Fruit fly (Drosophila melanogaster): ENCODE results near the gene CG17197.
A peak's percentile ranks its signal among the peaks of the same experiment; 100 is the strongest.

Gene CG17197

dm6 chr3R:25806145-25806544 lies 31.0 kb upstream of the CG17197 start, which contains the start of gene BG642167:
Gene BG642167, plus strand, starts transcription at chr3R:25806445.
- TF ChIP-seq Opbp (GFP tag; IDR thresholded peaks at IDR 0.05; ENCODE audit: partially characterized antibody) (no peak), CrebB (tag; optimal IDR thresholded peaks at IDR 0.05) (no peak), CG17328 (GFP tag; IDR thresholded peaks at IDR 0.05) (no peak), CG1792 (GFP tag; optimal IDR thresholded peaks at IDR 0.05) (no peak), CG32532 (GFP tag; IDR thresholded peaks at IDR 0.05) (no peak), Fer3 (tag; optimal IDR thresholded peaks at IDR 0.05) (no peak), Nf-YC (tag; optimal IDR thresholded peaks at IDR 0.05) (no peak), Lim3 (GFP tag; IDR thresholded peaks at IDR 0.05) (no peak), z (GFP tag; IDR thresholded peaks at IDR 0.05) (no peak), CG17361 (GFP tag; IDR thresholded peaks at IDR 0.05) (no peak), CG3726 (GFP tag; IDR thresholded peaks at IDR 0.05) (no peak), Sry-β (GFP tag; optimal IDR thresholded peaks at IDR 0.05) (no peak), CG18262 (tag; optimal IDR thresholded peaks at IDR 0.05) (no peak), CG10147 (GFP tag; optimal IDR thresholded peaks at IDR 0.05) (no peak), CG16813 (GFP tag; IDR thresholded peaks at IDR 0.05; ENCODE audit: partially characterized antibody) (no peak), esg (GFP tag; conservative IDR thresholded peaks at IDR 0.05) (no peak), B-H1 (GFP tag; IDR thresholded peaks at IDR 0.05) (no peak), Rfx (GFP tag; IDR thresholded peaks at IDR 0.05) (no peak), Dp (GFP tag; optimal IDR thresholded peaks at IDR 0.05) (no peak), Doc3 (GFP tag; IDR thresholded peaks at IDR 0.05; ENCODE audit: partially characterized antibody) (no peak)

dm6 chr3R:25791807-25792206 lies 16.6 kb upstream of the CG17197 start:
- TF ChIP-seq CG11456 (GFP tag; IDR thresholded peaks at IDR 0.05): no peak; the same call in 2 of the 3 replicates
- peak; percentile 91 for TF ChIP-seq Ets65A (GFP tag)
- TF ChIP-seq slbo (GFP tag; IDR thresholded peaks at IDR 0.05): peak; percentile 10; the same call in 1 of the 2 replicates

dm6 chr3R:25790371-25790770 lies 15.2 kb upstream of the CG17197 start, which contains the start of gene CG31093:
Gene CG31093, minus strand, starts transcription at chr3R:25790471.
- no peak for TF ChIP-seq dmrt99B (tag; optimal IDR thresholded peaks at IDR 0.05)
- TF ChIP-seq pan (optimal IDR thresholded peaks at IDR 0.05): no peak
- TF ChIP-seq pan (GFP tag; optimal IDR thresholded peaks at IDR 0.05 in 1 of 2, IDR thresholded peaks at IDR 0.05 in 1 of 2): no peak
- no peak for TF ChIP-seq Usf (GFP tag; optimal IDR thresholded peaks at IDR 0.05)
- TF ChIP-seq crol (GFP tag; IDR thresholded peaks at IDR 0.05): no peak
- no peak for TF ChIP-seq Atf-2 (GFP tag; optimal IDR thresholded peaks at IDR 0.05)
- TF ChIP-seq CG4328 (GFP tag; optimal IDR thresholded peaks at IDR 0.05): no peak
- no peak for TF ChIP-seq CG13624 (GFP tag; optimal IDR thresholded peaks at IDR 0.05)
- no peak for TF ChIP-seq H15 (GFP tag; IDR thresholded peaks at IDR 0.05)
- no peak for TF ChIP-seq ap (GFP tag; IDR thresholded peaks at IDR 0.05)
- no peak for TF ChIP-seq ATbp (GFP tag; optimal IDR thresholded peaks at IDR 0.05)
- TF ChIP-seq CG2875 (GFP tag; optimal IDR thresholded peaks at IDR 0.05): no peak

dm6 chr3R:25789355-25789754 lies 14.2 kb upstream of the CG17197 start, which contains the start of gene CG31380:
Gene CG31380, minus strand, starts transcription at chr3R:25789455.
- TF ChIP-seq Gsc (GFP tag; IDR thresholded peaks at IDR 0.05) (no peak), en (GFP tag; optimal IDR thresholded peaks at IDR 0.05) (no peak), nmo (GFP tag; optimal IDR thresholded peaks at IDR 0.05) (no peak)

Measured in whole organism, embryonic.